Worm (Caenorhabditis elegans): Measurements from ENCODE around the gene Y43E12A.2.
A peak's percentile ranks its signal among the peaks of the same experiment; 100 is the strongest.

Y43E12A.2 gene

DNA sequence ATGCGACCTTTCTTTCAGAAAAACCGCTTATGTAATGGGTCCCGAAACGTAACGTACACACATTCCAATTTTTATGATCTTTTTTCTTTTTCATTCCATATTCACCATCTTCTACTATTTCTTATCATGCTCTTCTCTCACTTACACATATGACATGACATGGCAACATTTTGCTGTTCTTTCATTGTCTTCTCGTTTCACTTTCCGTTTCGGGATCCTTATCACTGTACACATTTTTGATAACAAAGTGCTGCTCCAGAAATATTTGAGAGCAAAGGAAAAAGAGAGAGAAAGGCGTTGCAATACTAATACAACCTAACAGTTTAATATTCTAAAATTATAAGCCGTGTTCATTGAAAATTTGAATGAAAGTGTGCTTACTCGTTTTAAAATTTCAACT, 11.5 kb upstream of the Y43E12A.2 start:
- TF ChIP-seq lim-7 (GFP tag; IDR thresholded peaks at IDR 0.05) (no peak), snpc-1.2 (GFP tag; IDR thresholded peaks at IDR 0.05) (no peak), unc-62 (GFP tag; optimal IDR thresholded peaks at IDR 0.05 in 1 of 2) (peak in 1 of 2 experiments; percentile 44), unc-62 (tag; optimal IDR thresholded peaks at IDR 0.05) (no peak), ama-1 (optimal IDR thresholded peaks at IDR 0.05) (no peak), nhr-28 (tag; optimal IDR thresholded peaks at IDR 0.05) (peak; percentile 90), dmd-6 (GFP tag; IDR thresholded peaks at IDR 0.05) (peak; percentile 89), nhr-48 (tag; optimal IDR thresholded peaks at IDR 0.05) (peak; percentile 2), snpc-4 (tag; optimal IDR thresholded peaks at IDR 0.05) (no peak), aly-2 (tag; optimal IDR thresholded peaks at IDR 0.05) (no peak), egl-27 (tag; optimal IDR thresholded peaks at IDR 0.05) (no peak), ceh-82 (tag; optimal IDR thresholded peaks at IDR 0.05) (no peak), hif-1 (tag; optimal IDR thresholded peaks at IDR 0.05) (no peak), nhr-76 (tag; optimal IDR thresholded peaks at IDR 0.05) (no peak), madf-5 (GFP tag; IDR thresholded peaks at IDR 0.05) (no peak), F37D6.2 (tag; optimal IDR thresholded peaks at IDR 0.05) (no peak), daf-19 (GFP tag; conservative IDR thresholded peaks at IDR 0.05) (no peak), lin-1 (GFP tag; IDR thresholded peaks at IDR 0.05) (0 out of 2 replicates have a peak, but pooled peaks have one; percentile 37), ctbp-1 (GFP tag; IDR thresholded peaks at IDR 0.05) (no peak), lin-13 (GFP tag; optimal IDR thresholded peaks at IDR 0.05) (no peak), ceh-20 (GFP tag; IDR thresholded peaks at IDR 0.05) (no peak), Y105C5A.15 (GFP tag; IDR thresholded peaks at IDR 0.05) (no peak), nhr-6 (tag; optimal IDR thresholded peaks at IDR 0.05) (peak; percentile 13), sdz-12 (GFP tag; optimal IDR thresholded peaks at IDR 0.05) (no peak), zip-2 (tag; optimal IDR thresholded peaks at IDR 0.05) (no peak), ceh-32 (tag; optimal IDR thresholded peaks at IDR 0.05; ENCODE audit: poor library complexity) (no peak), T20F7.1 (GFP tag; optimal IDR thresholded peaks at IDR 0.05) (no peak), daf-16 (GFP tag; optimal IDR thresholded peaks at IDR 0.05) (no peak), daf-16 (tag; optimal IDR thresholded peaks at IDR 0.05) (peak; percentile 50), ztf-7 (tag; optimal IDR thresholded peaks at IDR 0.05) (no peak), dmd-9 (GFP tag; IDR thresholded peaks at IDR 0.05) (no peak), attf-4 (tag; optimal IDR thresholded peaks at IDR 0.05) (no peak), dpl-1 (GFP tag; optimal IDR thresholded peaks at IDR 0.05) (no peak), tra-1 (GFP tag; IDR thresholded peaks at IDR 0.05) (peak; percentile 59; the same call in 1 of the 2 replicates), nhr-41 (GFP tag; IDR thresholded peaks at IDR 0.05) (0 out of 2 replicates have a peak, but pooled peaks have one; percentile 37), pqm-1 (tag; optimal IDR thresholded peaks at IDR 0.05) (peak; percentile 99), hlh-30 (tag; optimal IDR thresholded peaks at IDR 0.05; ENCODE audit: insufficient read depth) (peak; percentile 30), duxl-1 (tag; optimal IDR thresholded peaks at IDR 0.05; ENCODE audit: poor library complexity) (no peak), nhr-77 (tag; optimal IDR thresholded peaks at IDR 0.05) (peak; percentile 47), dve-1 (tag; optimal IDR thresholded peaks at IDR 0.05; ENCODE audit: insufficient read depth) (peak; percentile 74), ZK337.2 (GFP tag; IDR thresholded peaks at IDR 0.05) (no peak), fkh-10 (GFP tag; optimal IDR thresholded peaks at IDR 0.05) (no peak), Y75B8A.6 (GFP tag; IDR thresholded peaks at IDR 0.05) (no peak), mep-1 (tag; optimal IDR thresholded peaks at IDR 0.05) (peak; percentile 12), hlh-11 (tag; optimal IDR thresholded peaks at IDR 0.05) (peak; percentile 86)

All from whole organism, L4 larva.